Fruit fly (Drosophila melanogaster): ENCODE measurements around the gene CG10097.

- no peak for TF ChIP-seq CG11762 (GFP tag; optimal IDR thresholded peaks at IDR 0.05; ENCODE audit: insufficient read depth)
- TF ChIP-seq CG11294 (GFP tag; IDR thresholded peaks at IDR 0.05) = no peak
- TF ChIP-seq CG8319 (GFP tag; optimal IDR thresholded peaks at IDR 0.05) = no peak
- no peak for TF ChIP-seq salr (GFP tag; optimal IDR thresholded peaks at IDR 0.05)
- TF ChIP-seq fd85E (GFP tag; optimal IDR thresholded peaks at IDR 0.05) = no peak
- TF ChIP-seq lz (GFP tag; optimal IDR thresholded peaks at IDR 0.05) = no peak
- no peak for TF ChIP-seq CG34406 (GFP tag; optimal IDR thresholded peaks at IDR 0.05)
- no peak for TF ChIP-seq Blimp-1 (GFP tag; optimal IDR thresholded peaks at IDR 0.05)
- no peak for TF ChIP-seq Eip93F (GFP tag; optimal IDR thresholded peaks at IDR 0.05)
- TF ChIP-seq CG6808 (GFP tag; optimal IDR thresholded peaks at IDR 0.05) = no peak
- no peak for TF ChIP-seq Hr39 (GFP tag; optimal IDR thresholded peaks at IDR 0.05)
- no peak for TF ChIP-seq OdsH (GFP tag; optimal IDR thresholded peaks at IDR 0.05)
- TF ChIP-seq CG1621 (tag; optimal IDR thresholded peaks at IDR 0.05) = no peak
- TF ChIP-seq CG6163 (GFP tag; IDR thresholded peaks at IDR 0.05) = no peak
Measured at dm6 chr3R:12372800-12373199, 23.0 kb downstream of the CG10097 start, which contains the start of gene GstD3.
